Worm (Caenorhabditis elegans) whole organism, L2 larva: ENCODE results near the gene pdfr-1.

Source experiments
- fos-1 ChIP-seq: fragments of 150-350 bp; optimal IDR thresholded peaks from 2 replicates; lab custom pipeline; 2014; ENCODE audit warnings: missing biosample characterization, missing genetic modification characterization
- nhr-21 ChIP-seq: fragments of 150-350 bp; optimal IDR thresholded peaks from 2 replicates; lab custom pipeline; 2014; ENCODE audit warnings: missing biosample characterization, missing genetic modification characterization
- unc-55 ChIP-seq: fragments of 150-350 bp; sonication (generic microtip); optimal IDR thresholded peaks from 3 replicates; lab custom pipeline; 2014; ENCODE audit warnings: missing biosample characterization, missing genetic modification reagents, missing genetic modification characterization
- unc-62 ChIP-seq: fragments of 150-350 bp; optimal IDR thresholded peaks from 2 replicates; lab custom pipeline; 2014; ENCODE audit warnings: missing biosample characterization, missing genetic modification reagents, missing genetic modification characterization

DNA sequence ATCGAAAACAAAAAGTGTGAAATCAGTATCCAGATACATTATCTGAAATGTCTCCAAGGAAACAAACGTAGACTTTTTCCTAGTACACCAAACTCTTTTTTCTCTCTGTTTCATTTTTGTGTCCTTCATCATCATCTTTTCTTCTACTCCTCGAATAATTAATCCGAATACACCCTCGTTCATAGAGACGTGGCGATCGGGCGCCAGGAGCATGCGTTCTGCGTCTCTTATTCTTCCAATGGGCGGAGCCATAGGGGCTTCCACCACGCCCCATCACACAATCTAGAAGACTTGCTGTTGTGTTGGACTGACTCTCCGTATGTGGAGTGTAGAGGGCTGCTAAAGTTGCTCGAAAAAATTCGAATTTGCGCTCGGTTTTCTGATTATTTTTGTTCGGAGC lies 23.6 kb upstream of the pdfr-1 start, which contains the start of gene rbf-1:
- no peak for TF ChIP-seq nhr-21 (tag; lab: Kevin White, UChicago)
- no peak for TF ChIP-seq fos-1
- TF ChIP-seq unc-55 (GFP tag; lab: Kevin White, UChicago) = peak; percentile 8
- TF ChIP-seq unc-62 (GFP tag; lab: Kevin White, UChicago) = no peak
